Fruit fly (Drosophila melanogaster) whole organism, embryonic: ENCODE measurements around the gene Osi9.

Experiments used
- ATbp ChIP-seq: fragments of 200-800 bp; sonication (Bioruptor generic); optimal IDR thresholded peaks from 2 replicates; lab custom pipeline; 2017; ENCODE audit warnings: missing biosample characterization, mild to moderate bottlenecking, missing genetic modification characterization, missing genetic modification reagents
- Adf1 ChIP-seq: fragments of 200-800 bp; sonication (Bioruptor generic); IDR thresholded peaks from 2 replicates; pipeline ENCODE4 v1.3.6; 2022; ENCODE audit warnings: missing biosample characterization, missing genetic modification characterization
- Blimp-1 ChIP-seq: fragments of 200-800 bp; sonication (Bioruptor generic); optimal IDR thresholded peaks from 3 replicates; lab custom pipeline; 2018; ENCODE audit warnings: missing biosample characterization, missing genetic modification characterization, mild to moderate bottlenecking, moderate library complexity, missing genetic modification reagents
- CG11504 ChIP-seq: fragments of 200-800 bp; sonication (Bioruptor generic); optimal IDR thresholded peaks from 3 replicates; lab custom pipeline; 2019; ENCODE audit warnings: missing biosample characterization, mild to moderate bottlenecking, missing genetic modification characterization, moderate library complexity
- CG14710 ChIP-seq: fragments of 200-800 bp; sonication (Bioruptor generic); optimal IDR thresholded peaks from 3 replicates; lab custom pipeline; 2019; ENCODE audit warnings: missing biosample characterization, mild to moderate bottlenecking, missing genetic modification characterization, moderate library complexity
- CG15696 ChIP-seq: fragments of 200-800 bp; sonication (Bioruptor generic); optimal IDR thresholded peaks from 2 replicates; lab custom pipeline; 2019; ENCODE audit warnings: missing biosample characterization, mild to moderate bottlenecking, missing genetic modification characterization, moderate library complexity
- CG16863 ChIP-seq: fragments of 200-800 bp; sonication (Bioruptor generic); optimal IDR thresholded peaks from 3 replicates; lab custom pipeline; 2016; ENCODE audit warnings: missing biosample characterization, missing genetic modification characterization
- CG17361 ChIP-seq: fragments of 200-800 bp; sonication (Bioruptor generic); IDR thresholded peaks from 3 replicates; pipeline ENCODE4 v1.3.6; 2022; ENCODE audit warnings: missing biosample characterization, missing genetic modification characterization
- CG18262 ChIP-seq: fragments of 200-800 bp; optimal IDR thresholded peaks from 3 replicates; lab custom pipeline; 2019; ENCODE audit warnings: missing biosample characterization, mild to moderate bottlenecking, missing genetic modification characterization, moderate library complexity
- CG2678 ChIP-seq: fragments of 200-800 bp; sonication (Bioruptor generic); optimal IDR thresholded peaks from 3 replicates; lab custom pipeline; 2019; ENCODE audit warnings: missing biosample characterization, mild to moderate bottlenecking, missing genetic modification characterization, moderate library complexity
- CG6175 ChIP-seq: fragments of 200-800 bp; sonication (Bioruptor generic); IDR thresholded peaks from 3 replicates; pipeline ENCODE4 v1.3.6; 2022; ENCODE audit warnings: missing biosample characterization, missing genetic modification characterization
- CG6689 ChIP-seq: fragments of 200-800 bp; sonication (Bioruptor generic); IDR thresholded peaks from 2 replicates; pipeline ENCODE4 v1.3.6; 2022; ENCODE audit warnings: missing biosample characterization, missing genetic modification characterization
- CG7745 ChIP-seq: fragments of 200-800 bp; sonication (Bioruptor generic); optimal IDR thresholded peaks from 2 replicates; lab custom pipeline; 2018; ENCODE audit warnings: missing biosample characterization, mild to moderate bottlenecking, missing genetic modification characterization, moderate library complexity
- CG7839 ChIP-seq: fragments of 200-800 bp; sonication (Bioruptor generic); optimal IDR thresholded peaks from 3 replicates; lab custom pipeline; 2018; ENCODE audit warnings: missing biosample characterization, mild to moderate bottlenecking, missing genetic modification characterization, moderate library complexity
- CG8290 ChIP-seq, 3 experiments: fragments of 200-800 bp; sonication (Bioruptor generic); optimal IDR thresholded peaks; 2 replicates each; lab custom pipeline; 2016 to 2019; ENCODE audit warnings: missing biosample characterization in 3 of 3, missing genetic modification characterization in 3 of 3, mild to moderate bottlenecking in 2 of 3, moderate library complexity in 1 of 3
- CG9876 ChIP-seq: fragments of 200-800 bp; sonication (Bioruptor generic); optimal IDR thresholded peaks from 2 replicates; lab custom pipeline; 2016; ENCODE audit warnings: missing biosample characterization, missing genetic modification characterization
- D ChIP-seq, 2 experiments: fragments of 200-800 bp in 1 of 2; fragments of >200 bp in 1 of 2; sonication (Bioruptor generic) in 1 of 2; optimal IDR thresholded peaks; 2 replicates in 1 of 2; 3 replicates in 1 of 2; lab custom pipeline; 2017; ENCODE audit warnings: mild to moderate bottlenecking in 1 of 2, missing biosample characterization in 1 of 2, missing genetic modification characterization in 1 of 2, missing genetic modification reagents in 1 of 2
- Dfd ChIP-seq, 2 experiments: fragments of >200 bp; optimal IDR thresholded peaks; 2 replicates each; lab custom pipeline; 2017; ENCODE audit warnings: missing biosample characterization in 2 of 2, missing genetic modification characterization in 2 of 2
- Ets65A ChIP-seq: fragments of 200-800 bp; sonication (Bioruptor generic); peaks from one replicate; lab custom pipeline; 2016; ENCODE audit warnings: missing biosample characterization, missing genetic modification characterization
- HLH54F ChIP-seq: fragments of 200-800 bp; sonication (Bioruptor generic); optimal IDR thresholded peaks from 3 replicates; lab custom pipeline; 2016; ENCODE audit warnings: missing biosample characterization, missing genetic modification characterization
- HLHmδ ChIP-seq: fragments of 200-800 bp; sonication (Bioruptor generic); optimal IDR thresholded peaks from 2 replicates; lab custom pipeline; 2018; ENCODE audit warnings: missing biosample characterization, mild to moderate bottlenecking, missing genetic modification characterization, moderate library complexity
- Hmr ChIP-seq: fragments of 200-800 bp; sonication (Bioruptor generic); optimal IDR thresholded peaks from 3 replicates; lab custom pipeline; 2017; ENCODE audit warnings: mild to moderate bottlenecking, missing biosample characterization, missing genetic modification reagents, missing genetic modification characterization
- Nf-YA ChIP-seq: fragments of 200-800 bp; sonication (Bioruptor generic); IDR thresholded peaks from 2 replicates; pipeline ENCODE4 v1.3.6; 2022; ENCODE audit warnings: missing biosample characterization, missing genetic modification characterization
- Nf-YB ChIP-seq: fragments of 200-800 bp; sonication (Bioruptor generic); optimal IDR thresholded peaks from 3 replicates; lab custom pipeline; 2019; ENCODE audit warnings: missing biosample characterization, mild to moderate bottlenecking, missing genetic modification characterization, moderate library complexity
- Optix ChIP-seq: fragments of 200-800 bp; sonication (Bioruptor generic); IDR thresholded peaks from 3 replicates; pipeline ENCODE4 v1.3.6; 2022; ENCODE audit warnings: missing biosample characterization, missing genetic modification characterization
- PHDP ChIP-seq: fragments of 200-800 bp; sonication (Bioruptor generic); optimal IDR thresholded peaks from 3 replicates; lab custom pipeline; 2018; ENCODE audit warnings: missing biosample characterization, mild to moderate bottlenecking, missing genetic modification characterization, moderate library complexity
- Sox100B ChIP-seq: fragments of 200-800 bp; sonication (Bioruptor generic); optimal IDR thresholded peaks from 3 replicates; lab custom pipeline; 2018; ENCODE audit warnings: missing biosample characterization, mild to moderate bottlenecking, missing genetic modification characterization
- Sox102F ChIP-seq: fragments of 200-800 bp; sonication (Bioruptor generic); optimal IDR thresholded peaks from 2 replicates; lab custom pipeline; 2018; ENCODE audit warnings: missing biosample characterization, mild to moderate bottlenecking, missing genetic modification characterization, moderate library complexity
- Xrp1 ChIP-seq: fragments of 200-800 bp; sonication (Bioruptor generic); IDR thresholded peaks from 2 replicates; pipeline ENCODE4 v1.3.6; 2022; ENCODE audit warnings: missing biosample characterization, missing genetic modification characterization
- al ChIP-seq: fragments of 200-800 bp; sonication (Bioruptor generic); IDR thresholded peaks from 2 replicates; pipeline ENCODE4 v1.3.6; 2022; ENCODE audit warnings: missing biosample characterization, missing genetic modification characterization
- az2 ChIP-seq: fragments of 200-800 bp; sonication (Bioruptor generic); optimal IDR thresholded peaks from 3 replicates; lab custom pipeline; 2016; ENCODE audit warnings: missing biosample characterization, missing genetic modification characterization
- chinmo ChIP-seq: fragments of 200-800 bp; sonication (Bioruptor generic); IDR thresholded peaks from 4 replicates; pipeline ENCODE4 v1.3.6; 2022; ENCODE audit warnings: missing biosample characterization, missing genetic modification characterization; ENCODE audit not compliant: partially characterized antibody
- crc ChIP-seq: fragments of 200-800 bp; sonication (Bioruptor generic); optimal IDR thresholded peaks from 2 replicates; lab custom pipeline; 2016; ENCODE audit warnings: missing biosample characterization, missing genetic modification characterization
- dati ChIP-seq: fragments of 200-800 bp; sonication (Bioruptor generic); IDR thresholded peaks from 2 replicates; pipeline ENCODE4 v1.3.6; 2022; ENCODE audit warnings: missing biosample characterization, missing genetic modification characterization
- dmrt99B ChIP-seq: fragments of 200-800 bp; sonication (Bioruptor generic); optimal IDR thresholded peaks from 2 replicates; lab custom pipeline; 2018; ENCODE audit warnings: missing biosample characterization, mild to moderate bottlenecking, missing genetic modification characterization, moderate library complexity
- dysf ChIP-seq: fragments of 200-800 bp; sonication (Bioruptor generic); IDR thresholded peaks from 3 replicates; pipeline ENCODE4 v1.3.6; 2022; ENCODE audit warnings: missing biosample characterization, missing genetic modification characterization
- emc ChIP-seq: fragments of 200-800 bp; sonication (Bioruptor generic); optimal IDR thresholded peaks from 2 replicates; lab custom pipeline; 2016; ENCODE audit warnings: missing biosample characterization, missing genetic modification characterization
- fru ChIP-seq: fragments of >200 bp; optimal IDR thresholded peaks from 2 replicates; lab custom pipeline; 2017
- ken ChIP-seq: fragments of 200-800 bp; sonication (Bioruptor generic); IDR thresholded peaks from 3 replicates; pipeline ENCODE4 v1.3.6; 2022; ENCODE audit warnings: missing biosample characterization, missing genetic modification characterization
- luna ChIP-seq: fragments of 200-800 bp; sonication (Bioruptor generic); optimal IDR thresholded peaks from 2 replicates; lab custom pipeline; 2016; ENCODE audit warnings: missing biosample characterization, missing genetic modification characterization
- phol ChIP-seq: fragments of 200-800 bp; sonication (Bioruptor generic); optimal IDR thresholded peaks from 3 replicates; lab custom pipeline; 2018; ENCODE audit warnings: missing biosample characterization, mild to moderate bottlenecking, missing genetic modification characterization, moderate library complexity
- row ChIP-seq: fragments of 200-800 bp; sonication (Bioruptor generic); IDR thresholded peaks from 3 replicates; pipeline ENCODE4 v1.3.6; 2022; ENCODE audit warnings: missing biosample characterization, missing genetic modification characterization
- sens ChIP-seq: fragments of 200-800 bp; sonication (Bioruptor generic); peaks from one replicate; lab custom pipeline; 2016; ENCODE audit warnings: missing biosample characterization, missing genetic modification characterization
- sr ChIP-seq: fragments of 200-800 bp; sonication (Bioruptor generic); IDR thresholded peaks from 3 replicates; pipeline ENCODE4 v1.3.6; 2022; ENCODE audit warnings: missing biosample characterization, missing genetic modification characterization
- tll ChIP-seq, 2 experiments: fragments of 200-800 bp in 1 of 2; fragments of >200 bp in 1 of 2; sonication (Bioruptor generic) in 1 of 2; optimal IDR thresholded peaks; 2 replicates each; lab custom pipeline; 2017 to 2019; ENCODE audit warnings: missing biosample characterization in 2 of 2, missing genetic modification characterization in 2 of 2, mild to moderate bottlenecking in 1 of 2, moderate library complexity in 1 of 2
- zen ChIP-seq: fragments of 200-800 bp; sonication (Bioruptor generic); optimal IDR thresholded peaks from 3 replicates; lab custom pipeline; 2018; ENCODE audit warnings: missing biosample characterization, mild to moderate bottlenecking, missing genetic modification characterization, moderate library complexity

Osi9 gene

dm6 chr3R:6215053-6215882 is 44.7 kb upstream of the Osi9 start, which contains the start of gene Osi3:
TSS of gene Osi3 (plus strand) at chr3R:6215832.
- TF ChIP-seq Dfd (GFP tag; optimal IDR thresholded peaks at IDR 0.05; lab: Kevin White, UChicago) (no peak), ATbp (GFP tag; lab: Kevin White, UChicago) (peak; percentile 13), Adf1 (GFP tag; lab: Robert Waterston, UW) (0 out of 2 replicates have a peak, but pooled peaks have one; percentile 14), CG15696 (no peak), CG16863 (GFP tag; lab: Kevin White, UChicago) (no peak), HLHmδ (GFP tag; lab: Kevin White, UChicago) (peak; percentile 12), dati (no peak), Optix (GFP tag; lab: Robert Waterston, UW) (no peak), tll (GFP tag; optimal IDR thresholded peaks at IDR 0.05; lab: Kevin White, UChicago) (peak in 1 of 2 experiments; percentile 62), Nf-YA (GFP tag; lab: Robert Waterston, UW) (no peak), zen (tag; lab: Kevin White, UChicago) (peak; percentile 49), PHDP (tag; lab: Kevin White, UChicago) (no peak), Blimp-1 (GFP tag; lab: Kevin White, UChicago) (peak; percentile 24), CG6689 (GFP tag; lab: Robert Waterston, UW) (no peak), sens (GFP tag; lab: Kevin White, UChicago) (peak; percentile 53), ken (GFP tag; lab: Robert Waterston, UW) (0 out of 3 replicates have a peak, but pooled peaks have one; percentile 14), sr (GFP tag; lab: Robert Waterston, UW) (0 out of 3 replicates have a peak, but pooled peaks have one; percentile 48), Hmr (GFP tag; lab: Kevin White, UChicago) (no peak), CG6175 (no peak), chinmo (GFP tag; lab: Robert Waterston, UW) (no peak), dysf (0 out of 3 replicates have a peak, but pooled peaks have one; percentile 10), HLH54F (GFP tag; lab: Kevin White, UChicago) (no peak), Xrp1 (GFP tag; lab: Robert Waterston, UW) (peak; percentile 13; the same call in 1 of the 2 replicates)

DNA sequence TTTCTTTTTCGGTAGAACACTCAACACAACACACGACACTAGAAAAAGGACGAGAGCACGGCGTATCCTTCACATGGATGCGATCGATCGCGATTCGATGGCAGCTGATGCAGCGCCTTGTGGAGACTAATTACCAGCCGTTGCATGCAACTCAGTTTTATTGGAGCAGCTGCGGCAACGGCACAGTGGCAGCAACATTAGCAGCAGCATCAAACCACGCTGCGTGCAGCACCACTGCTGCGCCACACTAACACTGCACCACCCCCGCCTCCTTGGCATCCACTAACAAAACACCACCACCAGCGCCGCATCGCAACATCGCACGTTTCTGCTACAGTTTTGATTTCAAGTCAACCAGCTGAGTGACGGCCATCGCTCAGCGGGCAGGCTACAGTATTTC is 38.3 kb upstream of the Osi9 start, which contains the start of gene Osi4:
Gene Osi4 (minus strand): TSS at position 101 of the 400 bp plus-strand sequence.
- TF ChIP-seq crc (GFP tag; lab: Kevin White, UChicago): no peak
- no peak for TF ChIP-seq al (GFP tag; lab: Robert Waterston, UW)
- no peak for TF ChIP-seq CG9876
- no peak for TF ChIP-seq emc (GFP tag; lab: Kevin White, UChicago)
- no peak for TF ChIP-seq Nf-YB (GFP tag; lab: Kevin White, UChicago)
- TF ChIP-seq CG7745 (tag; lab: Kevin White, UChicago): no peak
- TF ChIP-seq CG14710: no peak
- TF ChIP-seq luna (GFP tag; lab: Kevin White, UChicago): no peak
- no peak for TF ChIP-seq CG7839 (tag; lab: Kevin White, UChicago)
- TF ChIP-seq Ets65A: no peak
- no peak for TF ChIP-seq CG8290 (GFP tag; optimal IDR thresholded peaks at IDR 0.05; lab: Kevin White, UChicago)
- no peak for TF ChIP-seq CG8290 (tag; optimal IDR thresholded peaks at IDR 0.05; lab: Kevin White, UChicago)

- TF ChIP-seq CG2678 (tag; lab: Kevin White, UChicago): peak; percentile 13
- peak; percentile 31 for TF ChIP-seq CG18262
- no peak for TF ChIP-seq D (optimal IDR thresholded peaks at IDR 0.05; lab: Kevin White, UChicago)
- peak; percentile 3 for TF ChIP-seq D (GFP tag; optimal IDR thresholded peaks at IDR 0.05; lab: Kevin White, UChicago)
- peak; percentile 17 for TF ChIP-seq dmrt99B (tag; lab: Kevin White, UChicago)
- 0 out of 3 replicates have a peak, but pooled peaks have one; percentile 31 for TF ChIP-seq CG17361 (GFP tag; lab: Robert Waterston, UW)
- TF ChIP-seq CG7839 (tag; lab: Kevin White, UChicago): peak; percentile 16
- TF ChIP-seq CG11504 (tag; lab: Kevin White, UChicago): peak; percentile 40
- TF ChIP-seq fru (lab: Kevin White, UChicago): no peak
- peak; percentile 49 for TF ChIP-seq sens (GFP tag; lab: Kevin White, UChicago)
- peak; percentile 1 for TF ChIP-seq Sox102F
- TF ChIP-seq Nf-YB (GFP tag; lab: Kevin White, UChicago): no peak
- peak; percentile 16 for TF ChIP-seq Sox100B (GFP tag; lab: Kevin White, UChicago)
- TF ChIP-seq row (GFP tag; lab: Robert Waterston, UW): 0 out of 3 replicates have a peak, but pooled peaks have one; percentile 6
- peak; percentile 26 for TF ChIP-seq phol
- TF ChIP-seq az2 (GFP tag; lab: Kevin White, UChicago): no peak
Measured at dm6 chr3R:6222119-6222518, 37.9 kb upstream of the Osi9 start.
